Fruit fly (Drosophila melanogaster) whole organism, embryonic: ENCODE data around the gene zfh2.

ENCODE experiments used
- Adf1 ChIP-seq: fragments of 200-800 bp; sonication (Bioruptor generic); IDR thresholded peaks from 2 replicates; pipeline ENCODE4 v1.3.6; 2022; ENCODE audit warnings: missing biosample characterization, missing genetic modification characterization
- Awh ChIP-seq: fragments of 200-800 bp; sonication (Bioruptor generic); IDR thresholded peaks from 2 replicates; pipeline ENCODE4, ENCODE4 v1.3.6; 2022; ENCODE audit warnings: missing biosample characterization, missing genetic modification characterization
- CG12769 ChIP-seq: fragments of 200-800 bp; sonication (Bioruptor generic); optimal IDR thresholded peaks from 2 replicates; lab custom pipeline; 2019; ENCODE audit warnings: missing biosample characterization, mild to moderate bottlenecking, missing genetic modification characterization, moderate library complexity
- CG14441 ChIP-seq: fragments of 200-800 bp; sonication (Bioruptor generic); IDR thresholded peaks from 2 replicates; pipeline ENCODE4 v1.3.6; 2022; ENCODE audit warnings: missing biosample characterization, missing genetic modification characterization
- CG14710 ChIP-seq: fragments of 200-800 bp; sonication (Bioruptor generic); optimal IDR thresholded peaks from 3 replicates; lab custom pipeline; 2019; ENCODE audit warnings: missing biosample characterization, mild to moderate bottlenecking, missing genetic modification characterization, moderate library complexity
- CG15073 ChIP-seq: fragments of 200-800 bp; sonication (Bioruptor generic); optimal IDR thresholded peaks from 2 replicates; lab custom pipeline; 2016; ENCODE audit warnings: missing biosample characterization, missing genetic modification characterization
- CG15479 ChIP-seq: fragments of 200-800 bp; sonication (Bioruptor generic); optimal IDR thresholded peaks from 3 replicates; lab custom pipeline; 2019; ENCODE audit warnings: missing biosample characterization, mild to moderate bottlenecking, missing genetic modification characterization, moderate library complexity
- CG16779 ChIP-seq: fragments of 200-800 bp; sonication (Bioruptor generic); IDR thresholded peaks from 2 replicates; pipeline ENCODE4 v1.3.6; 2022; ENCODE audit warnings: missing biosample characterization, missing genetic modification characterization
- CG16815 ChIP-seq: fragments of 200-800 bp; sonication (Bioruptor generic); optimal IDR thresholded peaks from 3 replicates; lab custom pipeline; 2017; ENCODE audit warnings: missing biosample characterization, mild to moderate bottlenecking, missing genetic modification characterization
- CG17385 ChIP-seq: fragments of 200-800 bp; sonication (Bioruptor generic); optimal IDR thresholded peaks from 3 replicates; lab custom pipeline; 2018; ENCODE audit warnings: missing biosample characterization, mild to moderate bottlenecking, missing genetic modification characterization
- CG18599 ChIP-seq: fragments of 200-800 bp; sonication (Bioruptor generic); optimal IDR thresholded peaks from 3 replicates; lab custom pipeline; 2017; ENCODE audit warnings: missing biosample characterization, missing genetic modification characterization, mild to moderate bottlenecking, moderate library complexity, missing genetic modification reagents
- CG2120 ChIP-seq: fragments of 200-800 bp; sonication (Bioruptor generic); optimal IDR thresholded peaks from 3 replicates; lab custom pipeline; 2016; ENCODE audit warnings: missing biosample characterization, missing genetic modification characterization
- CG2678 ChIP-seq: fragments of 200-800 bp; sonication (Bioruptor generic); optimal IDR thresholded peaks from 3 replicates; lab custom pipeline; 2019; ENCODE audit warnings: missing biosample characterization, mild to moderate bottlenecking, missing genetic modification characterization, moderate library complexity
- CG2712 ChIP-seq: fragments of 200-800 bp; optimal IDR thresholded peaks from 3 replicates; lab custom pipeline; 2019; ENCODE audit warnings: missing biosample characterization, mild to moderate bottlenecking, missing genetic modification characterization, moderate library complexity
- CG2875 ChIP-seq: fragments of 200-800 bp; sonication (Bioruptor generic); optimal IDR thresholded peaks from 2 replicates; lab custom pipeline; 2017; ENCODE audit warnings: missing biosample characterization, mild to moderate bottlenecking, missing genetic modification characterization, missing genetic modification reagents
- CG3163 ChIP-seq: fragments of 200-800 bp; sonication (Bioruptor generic); optimal IDR thresholded peaks from 3 replicates; lab custom pipeline; 2016; ENCODE audit warnings: missing biosample characterization, missing genetic modification characterization
- CG32532 ChIP-seq: fragments of 200-800 bp; sonication (Bioruptor generic); IDR thresholded peaks from 2 replicates; pipeline ENCODE4 v1.3.6; 2022; ENCODE audit warnings: missing biosample characterization, missing genetic modification characterization
- CG6272 ChIP-seq: fragments of 200-800 bp; sonication (Bioruptor generic); IDR thresholded peaks from 2 replicates; pipeline ENCODE4 v1.3.6; 2022; ENCODE audit warnings: missing biosample characterization, missing genetic modification characterization
- CG7745 ChIP-seq: fragments of 200-800 bp; sonication (Bioruptor generic); optimal IDR thresholded peaks from 2 replicates; lab custom pipeline; 2018; ENCODE audit warnings: missing biosample characterization, mild to moderate bottlenecking, missing genetic modification characterization, moderate library complexity
- CG9876 ChIP-seq: fragments of 200-800 bp; sonication (Bioruptor generic); optimal IDR thresholded peaks from 2 replicates; lab custom pipeline; 2016; ENCODE audit warnings: missing biosample characterization, missing genetic modification characterization
- CTCF ChIP-seq: fragments of 200-800 bp; sonication (Bioruptor generic); optimal IDR thresholded peaks from 2 replicates; lab custom pipeline; 2017; ENCODE audit warnings: missing biosample characterization, mild to moderate bottlenecking, missing genetic modification characterization, moderate library complexity
- D ChIP-seq, 2 experiments: fragments of 200-800 bp in 1 of 2; fragments of >200 bp in 1 of 2; sonication (Bioruptor generic) in 1 of 2; optimal IDR thresholded peaks; 2 replicates in 1 of 2; 3 replicates in 1 of 2; lab custom pipeline; 2017; ENCODE audit warnings: mild to moderate bottlenecking in 1 of 2, missing biosample characterization in 1 of 2, missing genetic modification characterization in 1 of 2, missing genetic modification reagents in 1 of 2
- E2f2 ChIP-seq: fragments of 200-800 bp; sonication (Bioruptor generic); IDR thresholded peaks from 2 replicates; pipeline ENCODE4 v1.3.6; 2022; ENCODE audit warnings: missing biosample characterization, missing genetic modification characterization
- Ets65A ChIP-seq: fragments of 200-800 bp; sonication (Bioruptor generic); peaks from one replicate; lab custom pipeline; 2016; ENCODE audit warnings: missing biosample characterization, missing genetic modification characterization
- Fer1 ChIP-seq: fragments of 200-800 bp; sonication (Bioruptor generic); optimal IDR thresholded peaks from 2 replicates; lab custom pipeline; 2017; ENCODE audit warnings: missing biosample characterization, mild to moderate bottlenecking, missing genetic modification characterization
- Gsc ChIP-seq: fragments of 200-800 bp; sonication (Bioruptor generic); IDR thresholded peaks from 2 replicates; pipeline ENCODE4 v1.3.6; 2022; ENCODE audit warnings: missing biosample characterization, missing genetic modification characterization
- MBD-R2 ChIP-seq: fragments of 200-800 bp; sonication (Bioruptor generic); IDR thresholded peaks from 2 replicates; pipeline ENCODE4 v1.3.6; 2022; ENCODE audit warnings: missing biosample characterization, missing genetic modification characterization
- MESR4 ChIP-seq: fragments of 200-800 bp; sonication (Bioruptor generic); optimal IDR thresholded peaks from 2 replicates; lab custom pipeline; 2018; ENCODE audit warnings: missing biosample characterization, mild to moderate bottlenecking, missing genetic modification characterization, moderate library complexity
- NC2α ChIP-seq: fragments of 200-800 bp; sonication (Bioruptor generic); optimal IDR thresholded peaks from 2 replicates; lab custom pipeline; 2016; ENCODE audit warnings: missing biosample characterization, missing genetic modification characterization
- Nf-YB ChIP-seq: fragments of 200-800 bp; sonication (Bioruptor generic); optimal IDR thresholded peaks from 3 replicates; lab custom pipeline; 2019; ENCODE audit warnings: missing biosample characterization, mild to moderate bottlenecking, missing genetic modification characterization, moderate library complexity
- Optix ChIP-seq: fragments of 200-800 bp; sonication (Bioruptor generic); IDR thresholded peaks from 3 replicates; pipeline ENCODE4 v1.3.6; 2022; ENCODE audit warnings: missing biosample characterization, missing genetic modification characterization
- PHDP ChIP-seq: fragments of 200-800 bp; sonication (Bioruptor generic); optimal IDR thresholded peaks from 3 replicates; lab custom pipeline; 2018; ENCODE audit warnings: missing biosample characterization, mild to moderate bottlenecking, missing genetic modification characterization, moderate library complexity
- abd-A ChIP-seq: fragments of 200-800 bp; sonication (Bioruptor generic); optimal IDR thresholded peaks from 3 replicates; lab custom pipeline; 2019; ENCODE audit warnings: missing biosample characterization, mild to moderate bottlenecking, missing genetic modification characterization, moderate library complexity
- aop ChIP-seq: fragments of 200-800 bp; sonication (Bioruptor generic); IDR thresholded peaks from 2 replicates; pipeline ENCODE4 v1.3.6; 2022; ENCODE audit warnings: missing biosample characterization, missing genetic modification characterization
- chm ChIP-seq: fragments of 200-800 bp; sonication (Bioruptor generic); IDR thresholded peaks from 2 replicates; pipeline ENCODE4 v1.3.6; 2022; ENCODE audit warnings: missing biosample characterization, missing genetic modification characterization
- da ChIP-seq: fragments of 200-800 bp; sonication (Bioruptor generic); optimal IDR thresholded peaks from 2 replicates; lab custom pipeline; 2016; ENCODE audit warnings: missing biosample characterization, missing genetic modification characterization
- dmrt99B ChIP-seq: fragments of 200-800 bp; sonication (Bioruptor generic); optimal IDR thresholded peaks from 2 replicates; lab custom pipeline; 2018; ENCODE audit warnings: missing biosample characterization, mild to moderate bottlenecking, missing genetic modification characterization, moderate library complexity
- eve ChIP-seq, 2 experiments: fragments of >200 bp; optimal IDR thresholded peaks; 2 replicates each; lab custom pipeline; 2017; ENCODE audit warnings: missing biosample characterization in 2 of 2, missing genetic modification characterization in 2 of 2
- gcm ChIP-seq: fragments of 200-800 bp; sonication (Bioruptor generic); optimal IDR thresholded peaks from 2 replicates; lab custom pipeline; 2019; ENCODE audit warnings: missing biosample characterization, mild to moderate bottlenecking, missing genetic modification characterization, moderate library complexity
- gro ChIP-seq: fragments of 200-800 bp; sonication (Bioruptor generic); optimal IDR thresholded peaks from 2 replicates; lab custom pipeline; 2016; ENCODE audit warnings: missing biosample characterization, missing genetic modification characterization
- ind ChIP-seq: fragments of 200-800 bp; sonication (Bioruptor generic); optimal IDR thresholded peaks from 3 replicates; lab custom pipeline; 2016; ENCODE audit warnings: missing biosample characterization, missing genetic modification characterization
- nom ChIP-seq: fragments of 200-800 bp; sonication (Bioruptor generic); optimal IDR thresholded peaks from 2 replicates; lab custom pipeline; 2017; ENCODE audit warnings: missing biosample characterization, missing genetic modification characterization, mild to moderate bottlenecking, moderate library complexity, missing genetic modification reagents
- oc ChIP-seq: fragments of 200-800 bp; sonication (Bioruptor generic); optimal IDR thresholded peaks from 2 replicates; lab custom pipeline; 2018; ENCODE audit warnings: missing biosample characterization, mild to moderate bottlenecking, missing genetic modification characterization, moderate library complexity
- run ChIP-seq: fragments of 200-800 bp; sonication (Bioruptor generic); optimal IDR thresholded peaks from 3 replicates; lab custom pipeline; 2018; ENCODE audit warnings: missing biosample characterization, mild to moderate bottlenecking, missing genetic modification characterization
- scrt ChIP-seq: fragments of 200-800 bp; sonication (Bioruptor generic); optimal IDR thresholded peaks from 2 replicates; lab custom pipeline; 2018; ENCODE audit warnings: missing biosample characterization, mild to moderate bottlenecking, missing genetic modification characterization, moderate library complexity
- sd ChIP-seq: fragments of 200-800 bp; sonication (Bioruptor generic); optimal IDR thresholded peaks from 3 replicates; lab custom pipeline; 2018; ENCODE audit warnings: missing biosample characterization, mild to moderate bottlenecking, missing genetic modification characterization, moderate library complexity
- vfl ChIP-seq: fragments of 200-800 bp; sonication (Bioruptor generic); optimal IDR thresholded peaks from 2 replicates; lab custom pipeline; 2016; ENCODE audit warnings: missing biosample characterization, missing genetic modification characterization
- yki ChIP-seq: fragments of >200 bp; optimal IDR thresholded peaks from 3 replicates; lab custom pipeline; 2018
- zen2 ChIP-seq: fragments of 200-800 bp; sonication (Bioruptor generic); IDR thresholded peaks from 3 replicates; pipeline ENCODE4 v1.3.6; 2022; ENCODE audit warnings: missing biosample characterization, missing genetic modification characterization; ENCODE audit not compliant: partially characterized antibody

zfh2 gene

DNA sequence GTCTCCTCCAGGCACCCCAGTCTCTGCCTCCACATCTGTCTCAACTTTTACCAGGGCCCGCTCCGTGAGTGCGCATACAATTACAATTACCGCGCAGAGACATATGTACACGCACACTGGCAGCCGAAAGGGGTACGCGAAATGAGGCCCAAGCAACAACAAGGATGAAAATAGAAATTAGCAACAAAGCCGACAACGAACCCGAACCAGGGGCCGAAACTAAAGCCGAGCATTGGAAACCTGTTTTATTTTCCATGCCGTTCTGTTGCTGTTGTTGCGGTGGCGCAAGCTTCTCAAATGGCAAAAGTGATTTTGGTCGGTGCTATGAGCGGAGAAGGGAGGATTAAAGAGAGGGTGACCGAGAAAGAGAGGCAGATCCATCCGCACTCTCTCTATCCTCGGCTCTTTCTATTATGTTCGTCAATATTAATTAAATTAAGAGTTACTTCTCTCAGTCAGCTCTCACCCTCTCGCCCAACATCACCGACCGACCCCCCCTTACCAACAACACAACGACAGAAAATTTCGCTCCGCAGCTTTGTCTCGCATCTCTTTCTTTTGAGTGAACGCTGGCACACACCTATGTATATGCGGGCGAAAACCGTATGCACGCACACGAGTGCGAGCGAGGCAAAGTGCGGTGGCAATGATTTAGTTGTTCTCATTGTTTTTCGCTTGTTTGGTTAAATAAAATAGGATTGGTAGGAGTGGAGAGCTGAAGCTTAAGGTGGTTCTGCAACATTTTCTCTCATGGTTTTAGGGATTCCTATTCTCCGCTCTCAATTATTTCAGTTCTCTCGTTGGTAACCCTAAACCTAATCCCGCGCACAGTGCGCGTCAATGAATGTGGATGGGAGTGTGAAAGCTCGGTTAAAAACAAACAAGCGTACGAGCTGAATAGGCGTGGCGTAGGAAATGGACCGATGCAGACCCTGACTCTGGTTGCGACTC lies 5.9 kb downstream of the zfh2 start (continued):
- TF ChIP-seq MBD-R2 (GFP tag; lab: Robert Waterston, UW) (no peak), CG2678 (tag; lab: Kevin White, UChicago) (no peak), gro (no peak), NC2α (no peak), CG2875 (GFP tag; lab: Kevin White, UChicago) (no peak), CG7745 (tag; lab: Kevin White, UChicago) (peak; percentile 99), scrt (GFP tag; lab: Kevin White, UChicago) (no peak), Ets65A (GFP tag; lab: Kevin White, UChicago) (peak; percentile 54), D (optimal IDR thresholded peaks at IDR 0.05; lab: Kevin White, UChicago) (no peak), D (GFP tag; optimal IDR thresholded peaks at IDR 0.05; lab: Kevin White, UChicago) (peak; percentile 11), CG9876 (no peak), CG17385 (GFP tag; lab: Kevin White, UChicago) (peak; percentile 19), Adf1 (GFP tag; lab: Robert Waterston, UW) (peak; percentile 48; the same call in 1 of the 2 replicates), abd-A (tag; lab: Kevin White, UChicago) (peak; percentile 92), gcm (GFP tag; lab: Kevin White, UChicago) (peak; percentile 92), chm (GFP tag; lab: Robert Waterston, UW) (peak; percentile 47; the same call in 1 of the 2 replicates), CG2120 (no peak), E2f2 (GFP tag; lab: Robert Waterston, UW) (no peak), ind (no peak), eve (GFP tag; optimal IDR thresholded peaks at IDR 0.05; lab: Kevin White, UChicago) (no peak), dmrt99B (no peak), Awh (GFP tag; lab: Robert Waterston, UW) (no peak), CG16779 (GFP tag; lab: Robert Waterston, UW) (no peak), MESR4 (GFP tag; lab: Kevin White, UChicago) (no peak), CG3163 (GFP tag; lab: Kevin White, UChicago) (peak; percentile 93), vfl (no peak), oc (tag; lab: Kevin White, UChicago) (peak; percentile 69), Nf-YB (GFP tag; lab: Kevin White, UChicago) (peak; percentile 93), CG15073 (GFP tag; lab: Kevin White, UChicago) (no peak), CTCF (GFP tag; lab: Kevin White, UChicago) (no peak), CG18599 (GFP tag; lab: Kevin White, UChicago) (peak; percentile 50), Fer1 (GFP tag; lab: Kevin White, UChicago) (peak; percentile 7), run (tag; lab: Kevin White, UChicago) (no peak), Gsc (GFP tag; lab: Robert Waterston, UW) (no peak), CG32532 (GFP tag; lab: Robert Waterston, UW) (peak; percentile 52; the same call in 1 of the 2 replicates), CG16815 (GFP tag; lab: Kevin White, UChicago) (no peak), PHDP (tag; lab: Kevin White, UChicago) (no peak), CG14441 (GFP tag; lab: Robert Waterston, UW) (no peak), CG2712 (no peak), zen2 (GFP tag; lab: Robert Waterston, UW) (peak; percentile 55; the same call in 1 of the 3 replicates), yki (lab: Kevin White, UChicago) (peak; percentile 63), CG12769 (tag; lab: Kevin White, UChicago) (peak; percentile 6), Optix (GFP tag; lab: Robert Waterston, UW) (no peak), CG15479 (peak; percentile 66), da (GFP tag; lab: Kevin White, UChicago) (no peak), aop (GFP tag; lab: Robert Waterston, UW) (no peak), nom (GFP tag; lab: Kevin White, UChicago) (no peak), CG14710 (tag; lab: Kevin White, UChicago) (no peak), CG6272 (no peak), sd (tag; lab: Kevin White, UChicago) (peak; percentile 11)
